In genomic region chrIII:13462965-13463783, ce11 we compare ENCODE assay signal across 2 worm cellular contexts.
A peak's percentile ranks its signal among the peaks of the same experiment; 100 is the strongest.
TF ChIP-seq lines count a peak whose summit lies in the region.

Gene ant-1.1 (plus strand): TSS chrIII:13463163.

TF ChIP-seq in whole organism, L1 larva, 84 proteins besides CTCF, POLR2A, EP300 and RAD21 (continued from another document):
- peak; percentile 2 for TF ChIP-seq hpl-2 (GFP tag; optimal IDR thresholded peaks at IDR 0.05; lab: Kevin White, UChicago)
- no peak for TF ChIP-seq nhr-28 (tag; optimal IDR thresholded peaks at IDR 0.05; lab: Kevin White, UChicago)
- peak; percentile 97 for TF ChIP-seq isw-1 (GFP tag; IDR thresholded peaks at IDR 0.05; lab: Robert Waterston, UW)
- TF ChIP-seq unc-62 (GFP tag; optimal IDR thresholded peaks at IDR 0.05; lab: Kevin White, UChicago), result no peak
- TF ChIP-seq unc-98 (GFP tag; IDR thresholded peaks at IDR 0.05; lab: Robert Waterston, UW), result peak; percentile 67; the same call in 1 of the 2 replicates
- peak; percentile 77 for TF ChIP-seq irx-1 (tag; optimal IDR thresholded peaks at IDR 0.05; lab: Kevin White, UChicago)
- peak; percentile 96 for TF ChIP-seq nhr-85 (tag; lab: Kevin White, UChicago)
- TF ChIP-seq elt-2 (tag; optimal IDR thresholded peaks at IDR 0.05; lab: Kevin White, UChicago), result peak; percentile 59
- peak; percentile 75 for TF ChIP-seq lin-39 (tag; optimal IDR thresholded peaks at IDR 0.05; lab: Kevin White, UChicago)
- peak; percentile 98 for TF ChIP-seq nhr-47 (tag; optimal IDR thresholded peaks at IDR 0.05; lab: Kevin White, UChicago)
- no peak for TF ChIP-seq Y116A8C.19 (tag; optimal IDR thresholded peaks at IDR 0.05; lab: Kevin White, UChicago; ENCODE audit: borderline replicate concordance)
- peak; percentile 87 to 99 (median 95) for TF ChIP-seq ceh-82 (tag; optimal IDR thresholded peaks at IDR 0.05; lab: Kevin White, UChicago)
- TF ChIP-seq swsn-7 (tag; optimal IDR thresholded peaks at IDR 0.05; lab: Kevin White, UChicago), result peak; percentile 95
- peak; percentile 97 to 98 (median 97) for TF ChIP-seq dpl-1 (GFP tag; optimal IDR thresholded peaks at IDR 0.05; lab: Kevin White, UChicago)
- TF ChIP-seq ceh-8 (GFP tag; optimal IDR thresholded peaks at IDR 0.05; lab: Kevin White, UChicago), result peak; percentile 88
- peak; percentile 97 for TF ChIP-seq snu-23 (GFP tag; optimal IDR thresholded peaks at IDR 0.05; lab: Kevin White, UChicago)
- peak; percentile 49 for TF ChIP-seq nhr-237 (tag; optimal IDR thresholded peaks at IDR 0.05; lab: Kevin White, UChicago)
- peak; percentile 90 for TF ChIP-seq unc-130 (tag; optimal IDR thresholded peaks at IDR 0.05; lab: Kevin White, UChicago)
- TF ChIP-seq xbp-1 (tag; optimal IDR thresholded peaks at IDR 0.05; lab: Kevin White, UChicago), result peak; percentile 95
- peak; percentile 94 for TF ChIP-seq lin-15B (tag; optimal IDR thresholded peaks at IDR 0.05; lab: Kevin White, UChicago)
- no peak for TF ChIP-seq tlp-1 (tag; optimal IDR thresholded peaks at IDR 0.05; lab: Kevin White, UChicago)
- peak; percentile 92 for TF ChIP-seq ceh-88 (GFP tag; IDR thresholded peaks at IDR 0.05; lab: Robert Waterston, UW)
- TF ChIP-seq grh-1 (GFP tag; IDR thresholded peaks at IDR 0.05; lab: Robert Waterston, UW), result peak; percentile 93
- TF ChIP-seq sox-4 (tag; optimal IDR thresholded peaks at IDR 0.05; lab: Kevin White, UChicago), result peak; percentile 80

TF ChIP-seq in whole organism, young adult, 124 proteins besides CTCF, POLR2A, EP300 and RAD21 (continued from another document):
- TF ChIP-seq ekl-4 (GFP tag; IDR thresholded peaks at IDR 0.05; lab: Robert Waterston, UW) (peak; percentile 92), dpl-1 (GFP tag; optimal IDR thresholded peaks at IDR 0.05; lab: Kevin White, UChicago) (peak; percentile 86), tbx-9 (tag; optimal IDR thresholded peaks at IDR 0.05; lab: Kevin White, UChicago; ENCODE audit: borderline replicate concordance) (no peak), nhr-179 (tag; optimal IDR thresholded peaks at IDR 0.05; lab: Kevin White, UChicago) (no peak), D2030.7 (GFP tag; IDR thresholded peaks at IDR 0.05; lab: Robert Waterston, UW) (peak; percentile 88), hsf-1 (GFP tag; IDR thresholded peaks at IDR 0.05; lab: Robert Waterston, UW) (peak; percentile 85), lin-54 (GFP tag; optimal IDR thresholded peaks at IDR 0.05; lab: Kevin White, UChicago) (peak; percentile 99), madf-8 (GFP tag; conservative IDR thresholded peaks at IDR 0.05; lab: Robert Waterston, UW) (peak; percentile 29; the same call in 1 of the 2 replicates), ceh-58 (GFP tag; IDR thresholded peaks at IDR 0.05; lab: Robert Waterston, UW) (no peak), hlh-26 (GFP tag; conservative IDR thresholded peaks at IDR 0.05; lab: Robert Waterston, UW) (no peak), nhr-90 (tag; optimal IDR thresholded peaks at IDR 0.05; lab: Kevin White, UChicago) (no peak), C06A6.2 (GFP tag; conservative IDR thresholded peaks at IDR 0.05; lab: Robert Waterston, UW) (peak; percentile 81), ceh-27 (GFP tag; optimal IDR thresholded peaks at IDR 0.05; lab: Kevin White, UChicago) (peak; percentile 89), ZK185.1 (tag; optimal IDR thresholded peaks at IDR 0.05; lab: Kevin White, UChicago; ENCODE audit: poor library complexity, severe bottlenecking) (peak; percentile 85), nhr-80 (tag; optimal IDR thresholded peaks at IDR 0.05; lab: Kevin White, UChicago) (peak; percentile 63), chd-7 (tag; optimal IDR thresholded peaks at IDR 0.05; lab: Kevin White, UChicago) (peak; percentile 66), F33H1.4 (GFP tag; IDR thresholded peaks at IDR 0.05; lab: Robert Waterston, UW) (peak; percentile 99), hmg-1.2 (GFP tag; IDR thresholded peaks at IDR 0.05; lab: Robert Waterston, UW) (peak; percentile 75), ceh-79 (tag; optimal IDR thresholded peaks at IDR 0.05; lab: Kevin White, UChicago) (peak; percentile 19), lin-26 (GFP tag; IDR thresholded peaks at IDR 0.05; lab: Robert Waterston, UW) (peak; percentile 69; the same call in 1 of the 2 replicates), T26A5.8 (tag; optimal IDR thresholded peaks at IDR 0.05; lab: Kevin White, UChicago) (no peak)
